Worm (Caenorhabditis elegans) whole organism, L2 larva: ENCODE measurements around the gene srv-24.

Source experiments
- R02D3.7 ChIP-seq: fragments of 150-350 bp; optimal IDR thresholded peaks from 2 replicates; lab custom pipeline; 2014; ENCODE audit warnings: missing biosample characterization, missing genetic modification characterization
- ama-1 ChIP-seq: fragments of 150-350 bp; optimal IDR thresholded peaks from 2 replicates; lab custom pipeline; 2018; ENCODE audit warnings: inconsistent platforms
- ceh-82 ChIP-seq: fragments of 150-350 bp; optimal IDR thresholded peaks from 2 replicates; lab custom pipeline; 2014; ENCODE audit warnings: missing biosample characterization, missing genetic modification characterization
- crh-2 ChIP-seq: sonication (generic microtip); optimal IDR thresholded peaks from 2 replicates; lab custom pipeline; 2017; ENCODE audit warnings: missing biosample characterization, missing genetic modification characterization
- elt-1 ChIP-seq: fragments of 150-350 bp; optimal IDR thresholded peaks from 2 replicates; lab custom pipeline; 2014; ENCODE audit warnings: missing biosample characterization, missing genetic modification characterization
- fos-1 ChIP-seq: fragments of 150-350 bp; optimal IDR thresholded peaks from 2 replicates; lab custom pipeline; 2014; ENCODE audit warnings: missing biosample characterization, missing genetic modification characterization
- gmeb-1 ChIP-seq: fragments of 150-350 bp; optimal IDR thresholded peaks from 2 replicates; lab custom pipeline; 2014; ENCODE audit warnings: missing biosample characterization, missing genetic modification characterization
- mdl-1 ChIP-seq, 2 experiments: fragments of 150-350 bp in 1 of 2; sonication (generic microtip) in 1 of 2; optimal IDR thresholded peaks; 2 replicates each; lab custom pipeline; 2017; ENCODE audit warnings: missing biosample characterization in 2 of 2, missing genetic modification characterization in 2 of 2
- nhr-12 ChIP-seq: fragments of 150-350 bp; optimal IDR thresholded peaks from 2 replicates; lab custom pipeline; 2014; ENCODE audit warnings: missing biosample characterization, missing genetic modification characterization
- nhr-23 ChIP-seq: fragments of 150-350 bp; optimal IDR thresholded peaks from 2 replicates; lab custom pipeline; 2014; ENCODE audit warnings: missing biosample characterization, missing genetic modification reagents, missing genetic modification characterization
- nhr-77 ChIP-seq: fragments of 150-350 bp; optimal IDR thresholded peaks from 2 replicates; lab custom pipeline; 2014; ENCODE audit warnings: missing biosample characterization, missing genetic modification characterization
- snpc-4 ChIP-seq: fragments of 150-350 bp; optimal IDR thresholded peaks from 2 replicates; lab custom pipeline; 2014; ENCODE audit warnings: missing biosample characterization, missing genetic modification characterization
- unc-39 ChIP-seq: fragments of 150-350 bp; optimal IDR thresholded peaks from 2 replicates; lab custom pipeline; 2014; ENCODE audit warnings: missing biosample characterization, missing genetic modification characterization
- ztf-4 ChIP-seq: fragments of 150-350 bp; optimal IDR thresholded peaks from 2 replicates; lab custom pipeline; 2014; ENCODE audit warnings: missing biosample characterization, missing genetic modification characterization

- no peak for TF ChIP-seq elt-1
- no peak for TF ChIP-seq snpc-4 (tag; lab: Kevin White, UChicago)
- no peak for TF ChIP-seq crh-2 (tag; lab: Kevin White, UChicago)
- no peak for TF ChIP-seq fos-1 (tag; lab: Kevin White, UChicago)
- no peak for TF ChIP-seq R02D3.7 (tag; lab: Kevin White, UChicago)
- TF ChIP-seq mdl-1 (tag; optimal IDR thresholded peaks at IDR 0.05; lab: Kevin White, UChicago) = no peak
- TF ChIP-seq nhr-23 (tag; lab: Kevin White, UChicago) = no peak
- TF ChIP-seq nhr-12 (tag; lab: Kevin White, UChicago) = no peak
- TF ChIP-seq ztf-4 (tag; lab: Kevin White, UChicago) = no peak
- TF ChIP-seq ceh-82 (tag; lab: Kevin White, UChicago) = no peak
- no peak for TF ChIP-seq ama-1
- no peak for TF ChIP-seq gmeb-1 (tag; lab: Kevin White, UChicago)
- no peak for TF ChIP-seq nhr-77 (tag; lab: Kevin White, UChicago)
- no peak for TF ChIP-seq unc-39 (tag; lab: Kevin White, UChicago)
Measured at ce11 chrIV:6301764-6302163, 11.1 kb upstream of the srv-24 start, which contains the start of gene srv-26.
